Fruit fly (Drosophila melanogaster) whole organism, embryonic: ENCODE measurements around the gene DopEcR.

Source experiments
- B-H2 ChIP-seq: fragments of 200-800 bp; sonication (Bioruptor generic); optimal IDR thresholded peaks from 2 replicates; lab custom pipeline; 2018; ENCODE audit warnings: missing biosample characterization, mild to moderate bottlenecking, missing genetic modification characterization
- CG12155 ChIP-seq: fragments of 200-800 bp; sonication (Bioruptor generic); optimal IDR thresholded peaks from 3 replicates; lab custom pipeline; 2016; ENCODE audit warnings: missing biosample characterization, missing genetic modification characterization
- CG9727 ChIP-seq: fragments of 200-800 bp; sonication (Bioruptor generic); optimal IDR thresholded peaks from 3 replicates; lab custom pipeline; 2017; ENCODE audit warnings: missing biosample characterization, mild to moderate bottlenecking, missing genetic modification characterization
- sens ChIP-seq: fragments of 200-800 bp; sonication (Bioruptor generic); peaks from one replicate; lab custom pipeline; 2016; ENCODE audit warnings: missing biosample characterization, missing genetic modification characterization
- sens-2 ChIP-seq: fragments of 200-800 bp; sonication (Bioruptor generic); IDR thresholded peaks from 2 replicates; pipeline ENCODE4 v1.3.6; 2022; ENCODE audit warnings: missing biosample characterization, missing genetic modification characterization
- yki ChIP-seq: fragments of >200 bp; optimal IDR thresholded peaks from 3 replicates; lab custom pipeline; 2018

- no peak for TF ChIP-seq B-H2
- peak; percentile 86 for TF ChIP-seq sens (GFP tag; lab: Kevin White, UChicago)
- no peak for TF ChIP-seq CG12155 (GFP tag; lab: Kevin White, UChicago)
- no peak for TF ChIP-seq sens-2 (GFP tag; lab: Robert Waterston, UW)
- TF ChIP-seq CG9727 (GFP tag; lab: Kevin White, UChicago), result no peak
- TF ChIP-seq yki, result no peak
These were observed 58.1 kb downstream of the DopEcR start, which contains the start of gene CG15014 for dm6 chr3L:4322032-4322617.
